Fruit fly (Drosophila melanogaster) whole organism, embryonic: ENCODE results near the gene msn.

Source experiments
- Atf-2 ChIP-seq: fragments of 200-800 bp; sonication (Bioruptor generic); optimal IDR thresholded peaks from 2 replicates; lab custom pipeline; 2016; ENCODE audit warnings: missing biosample characterization, missing genetic modification characterization
- Atf3 ChIP-seq: fragments of 200-800 bp; sonication (Bioruptor generic); optimal IDR thresholded peaks from 3 replicates; lab custom pipeline; 2016; ENCODE audit warnings: missing biosample characterization, missing genetic modification characterization
- Atf6 ChIP-seq: fragments of 200-800 bp; sonication (Bioruptor generic); IDR thresholded peaks from 2 replicates; pipeline ENCODE4 v1.3.6; 2022; ENCODE audit warnings: missing biosample characterization, missing genetic modification characterization
- CG1024 ChIP-seq: fragments of 200-800 bp; sonication (Bioruptor generic); IDR thresholded peaks from 2 replicates; pipeline ENCODE4 v1.3.6; 2022; ENCODE audit warnings: missing biosample characterization, missing genetic modification characterization
- CG10462 ChIP-seq: fragments of 200-800 bp; sonication (Bioruptor generic); optimal IDR thresholded peaks from 2 replicates; lab custom pipeline; 2016; ENCODE audit warnings: missing biosample characterization, missing genetic modification characterization
- CG11085 ChIP-seq: fragments of 200-800 bp; sonication (Bioruptor generic); IDR thresholded peaks from 2 replicates; pipeline ENCODE4 v1.3.6; 2022; ENCODE audit warnings: missing biosample characterization, missing genetic modification characterization
- CG12942 ChIP-seq: fragments of 200-800 bp; sonication (Bioruptor generic); optimal IDR thresholded peaks from 3 replicates; lab custom pipeline; 2016; ENCODE audit warnings: missing biosample characterization, missing genetic modification characterization
- CG1529 ChIP-seq: fragments of 200-800 bp; sonication (Bioruptor generic); optimal IDR thresholded peaks from 3 replicates; lab custom pipeline; 2018; ENCODE audit warnings: missing biosample characterization, missing genetic modification characterization
- CG15514 ChIP-seq: fragments of 200-800 bp; sonication (Bioruptor generic); optimal IDR thresholded peaks from 3 replicates; lab custom pipeline; 2017; ENCODE audit warnings: missing biosample characterization, missing genetic modification characterization, mild to moderate bottlenecking, moderate library complexity, missing genetic modification reagents
- CG17328 ChIP-seq: fragments of 200-800 bp; sonication (Bioruptor generic); IDR thresholded peaks from 2 replicates; pipeline ENCODE4 v1.3.6; 2022; ENCODE audit warnings: missing biosample characterization, missing genetic modification characterization
- CG17359 ChIP-seq: fragments of 200-800 bp; sonication (Bioruptor generic); optimal IDR thresholded peaks from 3 replicates; lab custom pipeline; 2018; ENCODE audit warnings: missing biosample characterization, mild to moderate bottlenecking, missing genetic modification characterization, moderate library complexity
- CG17612 ChIP-seq: fragments of 200-800 bp; sonication (Bioruptor generic); IDR thresholded peaks from 2 replicates; pipeline ENCODE4 v1.3.6; 2022; ENCODE audit warnings: missing biosample characterization, missing genetic modification characterization
- CG18476 ChIP-seq: fragments of 200-800 bp; sonication (Bioruptor generic); optimal IDR thresholded peaks from 2 replicates; lab custom pipeline; 2016; ENCODE audit warnings: missing biosample characterization, mild to moderate bottlenecking, missing genetic modification characterization
- CG2199 ChIP-seq: fragments of 200-800 bp; sonication (Bioruptor generic); IDR thresholded peaks from 3 replicates; pipeline ENCODE4 v1.3.6; 2022; ENCODE audit warnings: missing biosample characterization, missing genetic modification characterization
- CG42726 ChIP-seq: fragments of 200-800 bp; sonication (Bioruptor generic); IDR thresholded peaks from 2 replicates; pipeline ENCODE4 v1.3.6; 2022; ENCODE audit warnings: missing biosample characterization, missing genetic modification characterization; ENCODE audit not compliant: partially characterized antibody
- CG4360 ChIP-seq: fragments of 200-800 bp; sonication (Bioruptor generic); IDR thresholded peaks from 2 replicates; pipeline ENCODE4 v1.3.6; 2022; ENCODE audit warnings: missing biosample characterization, missing genetic modification characterization
- CG6272 ChIP-seq: fragments of 200-800 bp; sonication (Bioruptor generic); IDR thresholded peaks from 2 replicates; pipeline ENCODE4 v1.3.6; 2022; ENCODE audit warnings: missing biosample characterization, missing genetic modification characterization
- CG7357 ChIP-seq: fragments of 200-800 bp; sonication (Bioruptor generic); IDR thresholded peaks from 3 replicates; pipeline ENCODE4 v1.3.6; 2022; ENCODE audit warnings: missing biosample characterization, missing genetic modification characterization
- D19A ChIP-seq: fragments of 200-800 bp; optimal IDR thresholded peaks from 3 replicates; lab custom pipeline; 2019; ENCODE audit warnings: missing biosample characterization, mild to moderate bottlenecking, missing genetic modification characterization, moderate library complexity
- Dbx ChIP-seq: fragments of 200-800 bp; sonication (Bioruptor generic); IDR thresholded peaks from 3 replicates; pipeline ENCODE4 v1.3.6; 2022; ENCODE audit warnings: missing biosample characterization, missing genetic modification characterization
- Dref ChIP-seq: fragments of 200-800 bp; sonication (Bioruptor generic); IDR thresholded peaks from 2 replicates; pipeline ENCODE4 v1.3.6; 2022; ENCODE audit warnings: missing biosample characterization, missing genetic modification characterization
- E2f1 ChIP-seq: fragments of 200-800 bp; sonication (Bioruptor generic); IDR thresholded peaks from 2 replicates; pipeline ENCODE4 v1.3.6; 2022; ENCODE audit warnings: missing biosample characterization, missing genetic modification characterization
- Ets97D ChIP-seq: fragments of 200-800 bp; sonication (Bioruptor generic); optimal IDR thresholded peaks from 3 replicates; lab custom pipeline; 2016; ENCODE audit warnings: missing biosample characterization, missing genetic modification characterization
- GATAe ChIP-seq: fragments of 200-800 bp; sonication (Bioruptor generic); conservative IDR thresholded peaks from 2 replicates; pipeline ENCODE4 v1.3.6; 2022; ENCODE audit warnings: missing biosample characterization, missing genetic modification characterization
- H2.0 ChIP-seq: fragments of 200-800 bp; sonication (Bioruptor generic); IDR thresholded peaks from 2 replicates; pipeline ENCODE4 v1.3.6; 2022; ENCODE audit warnings: missing biosample characterization, missing genetic modification characterization
- HLH3B ChIP-seq: fragments of 200-800 bp; sonication (Bioruptor generic); IDR thresholded peaks from 2 replicates; pipeline ENCODE4 v1.3.6; 2022; ENCODE audit warnings: missing biosample characterization, missing genetic modification characterization
- HmgZ ChIP-seq: fragments of 200-800 bp; sonication (Bioruptor generic); optimal IDR thresholded peaks from 2 replicates; lab custom pipeline; 2018; ENCODE audit warnings: missing biosample characterization, mild to moderate bottlenecking, missing genetic modification characterization
- Med ChIP-seq: fragments of 200-800 bp; sonication (Bioruptor generic); peaks from one replicate; lab custom pipeline; 2016; ENCODE audit warnings: missing biosample characterization, missing genetic modification characterization, mild to moderate bottlenecking, inconsistent platforms, moderate library complexity
- Meics ChIP-seq: fragments of 200-800 bp; sonication (Bioruptor generic); optimal IDR thresholded peaks from 2 replicates; lab custom pipeline; 2017; ENCODE audit warnings: missing biosample characterization, mild to moderate bottlenecking, missing genetic modification characterization
- Scr ChIP-seq: fragments of 200-800 bp; sonication (Bioruptor generic); IDR thresholded peaks from 2 replicates; pipeline ENCODE4 v1.3.6; 2022; ENCODE audit warnings: missing biosample characterization, missing genetic modification characterization; ENCODE audit not compliant: partially characterized antibody
- Usf ChIP-seq: fragments of 200-800 bp; sonication (Bioruptor generic); optimal IDR thresholded peaks from 2 replicates; lab custom pipeline; 2017; ENCODE audit warnings: missing genotype, missing biosample characterization, missing genetic modification characterization
- al ChIP-seq: fragments of 200-800 bp; sonication (Bioruptor generic); IDR thresholded peaks from 2 replicates; pipeline ENCODE4 v1.3.6; 2022; ENCODE audit warnings: missing biosample characterization, missing genetic modification characterization
- bcd ChIP-seq: fragments of 200-800 bp; sonication (Bioruptor generic); optimal IDR thresholded peaks from 2 replicates; lab custom pipeline; 2017; ENCODE audit warnings: missing biosample characterization, mild to moderate bottlenecking, missing genetic modification characterization
- br ChIP-seq: fragments of >200 bp; optimal IDR thresholded peaks from 2 replicates; lab custom pipeline; 2017
- cad ChIP-seq: fragments of >200 bp; optimal IDR thresholded peaks from 2 replicates; lab custom pipeline; 2017; ENCODE audit warnings: missing biosample characterization, missing genetic modification characterization
- cg ChIP-seq: fragments of 200-800 bp; sonication (Bioruptor generic); optimal IDR thresholded peaks from 3 replicates; lab custom pipeline; 2019; ENCODE audit warnings: missing biosample characterization, mild to moderate bottlenecking, missing genetic modification characterization, moderate library complexity
- chm ChIP-seq: fragments of 200-800 bp; sonication (Bioruptor generic); IDR thresholded peaks from 2 replicates; pipeline ENCODE4 v1.3.6; 2022; ENCODE audit warnings: missing biosample characterization, missing genetic modification characterization
- croc ChIP-seq: fragments of 200-800 bp; sonication (Bioruptor generic); conservative IDR thresholded peaks from 3 replicates; pipeline ENCODE4 v1.3.6; 2022; ENCODE audit warnings: missing biosample characterization, missing genetic modification characterization
- dimm ChIP-seq: fragments of 200-800 bp; sonication (Bioruptor generic); IDR thresholded peaks from 2 replicates; pipeline ENCODE4 v1.3.6; 2022; ENCODE audit warnings: missing biosample characterization, missing genetic modification characterization
- gsb ChIP-seq: fragments of 200-800 bp; sonication (Bioruptor generic); IDR thresholded peaks from 2 replicates; pipeline ENCODE4 v1.3.6; 2022; ENCODE audit warnings: missing biosample characterization, missing genetic modification characterization
- kah ChIP-seq: fragments of 200-800 bp; sonication (Bioruptor generic); optimal IDR thresholded peaks from 2 replicates; lab custom pipeline; 2018; ENCODE audit warnings: missing biosample characterization, mild to moderate bottlenecking, missing genetic modification characterization
- sc ChIP-seq, 3 experiments: fragments of >200 bp in 2 of 3; fragments of 200-800 bp in 1 of 3; sonication (Bioruptor generic) in 1 of 3; optimal IDR thresholded peaks; 2 replicates in 2 of 3; 3 replicates in 1 of 3; lab custom pipeline; 2017; ENCODE audit warnings: mild to moderate bottlenecking in 1 of 3, missing biosample characterization in 1 of 3, missing genetic modification characterization in 1 of 3, missing genetic modification reagents in 1 of 3
- scrt ChIP-seq: fragments of 200-800 bp; sonication (Bioruptor generic); optimal IDR thresholded peaks from 2 replicates; lab custom pipeline; 2018; ENCODE audit warnings: missing biosample characterization, mild to moderate bottlenecking, missing genetic modification characterization, moderate library complexity
- sens ChIP-seq: fragments of 200-800 bp; sonication (Bioruptor generic); peaks from one replicate; lab custom pipeline; 2016; ENCODE audit warnings: missing biosample characterization, missing genetic modification characterization
- sim ChIP-seq: fragments of 200-800 bp; sonication (Bioruptor generic); IDR thresholded peaks from 2 replicates; pipeline ENCODE4 v1.3.6; 2022; ENCODE audit warnings: missing biosample characterization, missing genetic modification characterization
- slou ChIP-seq: fragments of 200-800 bp; sonication (Bioruptor generic); optimal IDR thresholded peaks from 3 replicates; lab custom pipeline; 2016; ENCODE audit warnings: missing biosample characterization, missing genetic modification characterization
- tx ChIP-seq: fragments of 200-800 bp; sonication (Bioruptor generic); optimal IDR thresholded peaks from 2 replicates; lab custom pipeline; 2016; ENCODE audit warnings: missing biosample characterization, missing genetic modification characterization
- unc-4 ChIP-seq: fragments of 200-800 bp; sonication (Bioruptor generic); IDR thresholded peaks from 2 replicates; pipeline ENCODE4 v1.3.6; 2022; ENCODE audit warnings: missing biosample characterization, missing genetic modification characterization; ENCODE audit not compliant: partially characterized antibody
- vnd ChIP-seq: fragments of 200-800 bp; sonication (Bioruptor generic); IDR thresholded peaks from 3 replicates; pipeline ENCODE4 v1.3.6; 2022; ENCODE audit warnings: missing biosample characterization, missing genetic modification characterization; ENCODE audit not compliant: partially characterized antibody
- zen ChIP-seq: fragments of 200-800 bp; sonication (Bioruptor generic); optimal IDR thresholded peaks from 3 replicates; lab custom pipeline; 2018; ENCODE audit warnings: missing biosample characterization, mild to moderate bottlenecking, missing genetic modification characterization, moderate library complexity

msn gene

DNA sequence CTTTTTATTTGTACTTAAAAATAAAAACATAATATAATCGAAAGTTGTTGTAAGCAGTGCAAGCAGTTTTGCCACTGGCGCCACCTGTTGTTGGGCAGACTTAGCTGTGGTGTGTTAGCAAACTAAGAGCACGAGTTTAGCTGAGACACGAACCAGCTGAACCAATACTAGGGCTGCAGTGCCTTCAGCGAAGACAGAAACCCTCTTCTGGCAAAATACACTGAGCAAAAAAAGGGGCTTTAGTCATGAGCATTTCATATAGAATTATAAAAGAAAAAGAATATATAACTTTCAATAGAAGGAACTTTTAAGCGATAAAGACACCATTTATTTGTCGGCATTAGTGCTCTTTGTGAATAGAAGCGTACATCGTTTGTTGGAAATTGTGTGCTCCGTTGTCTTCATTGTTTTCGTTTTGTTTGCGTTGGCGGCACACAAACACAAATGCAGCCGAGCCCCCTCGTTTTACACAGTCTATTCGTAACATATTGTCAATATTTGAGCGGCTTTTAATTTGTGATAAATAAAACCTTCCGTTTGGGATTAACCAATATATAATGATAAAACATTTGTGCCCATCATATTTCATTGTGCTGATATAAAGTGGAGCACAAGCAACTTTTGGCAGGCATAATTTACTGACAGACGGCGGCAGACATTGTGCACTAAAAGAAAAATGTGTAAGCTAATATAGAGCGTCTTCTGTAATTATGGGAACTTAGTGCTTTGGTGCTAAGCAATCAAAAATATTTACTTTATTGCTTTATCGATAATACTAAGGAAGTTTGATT, 54.8 kb downstream of the msn start (continued):
- TF ChIP-seq CG6272 (GFP tag; lab: Robert Waterston, UW) (peak; percentile 61), cg (GFP tag; lab: Kevin White, UChicago) (peak; percentile 62), CG42726 (GFP tag; lab: Robert Waterston, UW) (peak; percentile 80), CG12942 (GFP tag; lab: Kevin White, UChicago) (peak; percentile 21), unc-4 (peak; percentile 21; the same call in 1 of the 2 replicates), vnd (GFP tag; lab: Robert Waterston, UW) (no peak), CG17359 (tag; lab: Kevin White, UChicago) (peak; percentile 55), Usf (peak; percentile 50), HLH3B (GFP tag; lab: Robert Waterston, UW) (peak; percentile 79), GATAe (GFP tag; lab: Robert Waterston, UW) (no peak), Med (GFP tag; lab: Kevin White, UChicago) (peak; percentile 96), Scr (peak; percentile 26), HmgZ (tag; lab: Kevin White, UChicago) (peak; percentile 80), CG4360 (GFP tag; lab: Robert Waterston, UW) (no peak; the same call in 1 of the 2 replicates), scrt (GFP tag; lab: Kevin White, UChicago) (peak; percentile 42), tx (GFP tag; lab: Kevin White, UChicago) (peak; percentile 11), br (no peak), dimm (GFP tag; lab: Robert Waterston, UW) (no peak; the same call in 1 of the 2 replicates), cad (GFP tag; lab: Kevin White, UChicago) (no peak), sens (GFP tag; lab: Kevin White, UChicago) (peak; percentile 92), CG2199 (GFP tag; lab: Robert Waterston, UW) (peak; percentile 94), CG11085 (peak; percentile 56), croc (GFP tag; lab: Robert Waterston, UW) (peak; percentile 18; the same call in 1 of the 3 replicates), Dref (GFP tag; lab: Robert Waterston, UW) (peak; percentile 42), CG7357 (GFP tag; lab: Robert Waterston, UW) (peak; percentile 47; the same call in 1 of the 3 replicates), kah (GFP tag; lab: Kevin White, UChicago) (peak; percentile 31), CG18476 (GFP tag; lab: Kevin White, UChicago) (peak; percentile 69), Atf6 (GFP tag; lab: Robert Waterston, UW) (peak; percentile 64), CG1529 (peak; percentile 77), E2f1 (GFP tag; lab: Robert Waterston, UW) (peak; percentile 72), gsb (GFP tag; lab: Robert Waterston, UW) (no peak; the same call in 1 of the 2 replicates), slou (peak; percentile 28), al (GFP tag; lab: Robert Waterston, UW) (peak; percentile 64), CG15514 (GFP tag; lab: Kevin White, UChicago) (peak; percentile 78), Dbx (GFP tag; lab: Robert Waterston, UW) (peak; percentile 84), CG17328 (peak; percentile 74), Ets97D (GFP tag; lab: Kevin White, UChicago) (peak; percentile 76), Atf-2 (GFP tag; lab: Kevin White, UChicago) (peak; percentile 34), zen (tag; lab: Kevin White, UChicago) (peak; percentile 53), Meics (peak; percentile 77), Atf3 (GFP tag; lab: Kevin White, UChicago) (no peak), D19A (tag; lab: Kevin White, UChicago) (peak; percentile 60), CG17612 (GFP tag; lab: Robert Waterston, UW) (no peak; the same call in 1 of the 2 replicates), bcd (peak; percentile 71), chm (GFP tag; lab: Robert Waterston, UW) (peak; percentile 81), CG1024 (GFP tag; lab: Robert Waterston, UW) (peak; percentile 68), CG10462 (peak; percentile 28), sim (GFP tag; lab: Robert Waterston, UW) (peak; percentile 66; the same call in 1 of the 2 replicates), sc (optimal IDR thresholded peaks at IDR 0.05; lab: Kevin White, UChicago) (no peak), sc (GFP tag; optimal IDR thresholded peaks at IDR 0.05; lab: Kevin White, UChicago) (peak; percentile 41), H2.0 (GFP tag; lab: Robert Waterston, UW) (peak; percentile 79)
